Fruit fly (Drosophila melanogaster) whole organism, prepupa: ENCODE results near the gene Rab39.

Source experiments
- CG31627 ChIP-seq: fragments of 200-800 bp; sonication (Bioruptor generic); optimal IDR thresholded peaks from 3 replicates; lab custom pipeline; 2016; ENCODE audit warnings: missing biosample characterization, missing genetic modification characterization
- Met ChIP-seq: fragments of 200-800 bp; sonication (Bioruptor generic); optimal IDR thresholded peaks from 3 replicates; lab custom pipeline; 2016; ENCODE audit warnings: missing biosample characterization, missing genetic modification characterization
- topi ChIP-seq: fragments of 200-800 bp; sonication (Bioruptor generic); optimal IDR thresholded peaks from 3 replicates; lab custom pipeline; 2016; ENCODE audit warnings: missing biosample characterization, missing genetic modification characterization

- no peak for TF ChIP-seq CG31627 (GFP tag; lab: Kevin White, UChicago)
- TF ChIP-seq topi (GFP tag; lab: Kevin White, UChicago): no peak
- TF ChIP-seq Met (GFP tag; lab: Kevin White, UChicago): no peak
Observed at dm6 chrX:7721905-7722304, 12.8 kb upstream of the Rab39 start, which contains the start of gene Hira.
